Worm (Caenorhabditis elegans) whole organism, L2 larva: ENCODE data around the gene C28F5.1.
A peak's percentile ranks its signal among the peaks of the same experiment; 100 is the strongest.

ENCODE experiments used
- F13H6.1 ChIP-seq: sonication (generic microtip); optimal IDR thresholded peaks from 2 replicates; lab custom pipeline; 2016; ENCODE audit warnings: missing genetic modification characterization, missing compliant biosample characterization
- R02D3.7 ChIP-seq: fragments of 150-350 bp; optimal IDR thresholded peaks from 2 replicates; lab custom pipeline; 2014; ENCODE audit warnings: missing biosample characterization, missing genetic modification characterization
- Y55F3AM.14 ChIP-seq: fragments of 200-800 bp; sonication (Bioruptor generic); optimal IDR thresholded peaks from 2 replicates; lab custom pipeline; 2018; ENCODE audit warnings: mild to moderate bottlenecking, missing genetic modification characterization, missing compliant biosample characterization
- alr-1 ChIP-seq: fragments of 150-350 bp; optimal IDR thresholded peaks from 2 replicates; lab custom pipeline; 2014; ENCODE audit warnings: missing biosample characterization, missing genetic modification characterization
- aly-2 ChIP-seq: fragments of 150-350 bp; optimal IDR thresholded peaks from 2 replicates; lab custom pipeline; 2014; ENCODE audit warnings: missing biosample characterization, missing genetic modification characterization
- ama-1 ChIP-seq: fragments of 150-350 bp; optimal IDR thresholded peaks from 2 replicates; lab custom pipeline; 2018; ENCODE audit warnings: inconsistent platforms
- blmp-1 ChIP-seq: sonication (generic microtip); optimal IDR thresholded peaks from 2 replicates; lab custom pipeline; 2017; ENCODE audit warnings: missing genetic modification characterization, mild to moderate bottlenecking, missing compliant biosample characterization, antibody characterized with exemption, moderate library complexity; ENCODE audit not compliant: insufficient read depth
- ceh-16 ChIP-seq: fragments of 150-350 bp; optimal IDR thresholded peaks from 2 replicates; lab custom pipeline; 2014; ENCODE audit warnings: missing biosample characterization, missing genetic modification characterization
- ceh-82 ChIP-seq: fragments of 150-350 bp; optimal IDR thresholded peaks from 2 replicates; lab custom pipeline; 2014; ENCODE audit warnings: missing biosample characterization, missing genetic modification characterization
- crh-2 ChIP-seq: sonication (generic microtip); optimal IDR thresholded peaks from 2 replicates; lab custom pipeline; 2017; ENCODE audit warnings: missing biosample characterization, missing genetic modification characterization
- dmd-4 ChIP-seq: sonication (generic microtip); optimal IDR thresholded peaks from 2 replicates; lab custom pipeline; 2017; ENCODE audit warnings: missing biosample characterization, missing genetic modification characterization
- egl-27 ChIP-seq: sonication (generic microtip); optimal IDR thresholded peaks from 3 replicates; lab custom pipeline; 2017; ENCODE audit warnings: missing biosample characterization, missing genetic modification reagents, missing genetic modification characterization
- elt-1 ChIP-seq: fragments of 150-350 bp; optimal IDR thresholded peaks from 2 replicates; lab custom pipeline; 2014; ENCODE audit warnings: missing biosample characterization, missing genetic modification characterization
- elt-3 ChIP-seq: sonication (generic microtip); optimal IDR thresholded peaks from 2 replicates; lab custom pipeline; 2017; ENCODE audit warnings: missing biosample characterization, missing genetic modification characterization
- fos-1 ChIP-seq: fragments of 150-350 bp; optimal IDR thresholded peaks from 2 replicates; lab custom pipeline; 2014; ENCODE audit warnings: missing biosample characterization, missing genetic modification characterization
- lin-11 ChIP-seq: fragments of 150-350 bp; sonication (generic microtip); optimal IDR thresholded peaks from 2 replicates; lab custom pipeline; 2014; ENCODE audit warnings: missing biosample characterization, missing genetic modification characterization, inconsistent platforms, mixed read lengths
- lin-13 ChIP-seq: fragments of 150-350 bp; optimal IDR thresholded peaks from 2 replicates; lab custom pipeline; 2014; ENCODE audit warnings: missing biosample characterization, missing genetic modification reagents, missing genetic modification characterization
- lin-39 ChIP-seq: fragments of 150-350 bp; optimal IDR thresholded peaks from 2 replicates; lab custom pipeline; 2014; ENCODE audit warnings: missing biosample characterization, missing genetic modification reagents, missing genetic modification characterization
- lsy-2 ChIP-seq, 2 experiments: fragments of 150-350 bp in 1 of 2; sonication (generic microtip) in 1 of 2; optimal IDR thresholded peaks; 2 replicates each; lab custom pipeline; 2014 to 2017; ENCODE audit warnings: missing biosample characterization in 2 of 2, missing genetic modification characterization in 2 of 2
- mab-5 ChIP-seq: fragments of 150-350 bp; optimal IDR thresholded peaks from 2 replicates; lab custom pipeline; 2014; ENCODE audit warnings: missing biosample characterization, missing genetic modification characterization
- nhr-10 ChIP-seq: sonication (generic microtip); optimal IDR thresholded peaks from 2 replicates; lab custom pipeline; 2017; ENCODE audit warnings: missing biosample characterization, missing genetic modification characterization
- nhr-21 ChIP-seq: fragments of 150-350 bp; optimal IDR thresholded peaks from 2 replicates; lab custom pipeline; 2014; ENCODE audit warnings: missing biosample characterization, missing genetic modification characterization
- nhr-237 ChIP-seq: fragments of 150-350 bp; optimal IDR thresholded peaks from 2 replicates; lab custom pipeline; 2014; ENCODE audit warnings: missing biosample characterization, missing genetic modification characterization
- peb-1 ChIP-seq: fragments of 150-350 bp; optimal IDR thresholded peaks from 2 replicates; lab custom pipeline; 2014; ENCODE audit warnings: missing biosample characterization, missing genetic modification characterization
- skn-1 ChIP-seq: sonication (generic microtip); optimal IDR thresholded peaks from 2 replicates; lab custom pipeline; 2017; ENCODE audit warnings: missing biosample characterization, missing genetic modification characterization
- sma-3 ChIP-seq: sonication (generic microtip); optimal IDR thresholded peaks from 2 replicates; lab custom pipeline; 2016; ENCODE audit warnings: missing genetic modification reagents, missing genetic modification characterization, missing compliant biosample characterization
- sma-9 ChIP-seq, 2 experiments: fragments of 150-350 bp in 1 of 2; sonication (generic microtip) in 1 of 2; optimal IDR thresholded peaks; 2 replicates each; lab custom pipeline; 2014 to 2016; ENCODE audit warnings: missing genetic modification characterization in 2 of 2, mild to moderate bottlenecking in 1 of 2, missing biosample characterization in 1 of 2, missing compliant biosample characterization in 1 of 2, missing genetic modification reagents in 1 of 2, moderate library complexity in 1 of 2
- unc-39 ChIP-seq: fragments of 150-350 bp; optimal IDR thresholded peaks from 2 replicates; lab custom pipeline; 2014; ENCODE audit warnings: missing biosample characterization, missing genetic modification characterization
- unc-55 ChIP-seq: fragments of 150-350 bp; sonication (generic microtip); optimal IDR thresholded peaks from 3 replicates; lab custom pipeline; 2014; ENCODE audit warnings: missing biosample characterization, missing genetic modification reagents, missing genetic modification characterization
- unc-62 ChIP-seq: fragments of 150-350 bp; optimal IDR thresholded peaks from 2 replicates; lab custom pipeline; 2014; ENCODE audit warnings: missing biosample characterization, missing genetic modification reagents, missing genetic modification characterization
- zag-1 ChIP-seq: fragments of 150-350 bp; optimal IDR thresholded peaks from 2 replicates; lab custom pipeline; 2014; ENCODE audit warnings: missing biosample characterization, missing genetic modification characterization
- ztf-1 ChIP-seq: fragments of 200-800 bp; sonication (Bioruptor generic); conservative IDR thresholded peaks from 2 replicates; pipeline ENCODE4 v1.3.6; 2022; ENCODE audit warnings: missing genetic modification characterization, missing compliant biosample characterization
- ztf-11 ChIP-seq: sonication (generic microtip); optimal IDR thresholded peaks from 2 replicates; lab custom pipeline; 2017; ENCODE audit warnings: missing biosample characterization, missing genetic modification characterization
- ztf-4 ChIP-seq: fragments of 150-350 bp; optimal IDR thresholded peaks from 2 replicates; lab custom pipeline; 2014; ENCODE audit warnings: missing biosample characterization, missing genetic modification characterization

C28F5.1 gene

ce11 chrII:7545364-7545763, 40.3 kb downstream of the C28F5.1 start:
- TF ChIP-seq skn-1 (tag; lab: Kevin White, UChicago), result no peak
- peak; percentile 7 for TF ChIP-seq fos-1
- TF ChIP-seq ceh-16 (tag; lab: Kevin White, UChicago), result no peak
- TF ChIP-seq unc-39 (tag; lab: Kevin White, UChicago), result no peak
- TF ChIP-seq nhr-21, result peak; percentile 74
- TF ChIP-seq lin-13 (GFP tag; lab: Kevin White, UChicago), result no peak
- TF ChIP-seq mab-5 (tag; lab: Kevin White, UChicago), result no peak
- TF ChIP-seq alr-1 (tag; lab: Kevin White, UChicago), result no peak
- peak; percentile 35 for TF ChIP-seq unc-55 (GFP tag; lab: Kevin White, UChicago)
- TF ChIP-seq F13H6.1 (tag; lab: Kevin White, UChicago), result no peak
- TF ChIP-seq ceh-82 (tag; lab: Kevin White, UChicago), result no peak
- TF ChIP-seq ztf-4 (tag; lab: Kevin White, UChicago), result no peak
- TF ChIP-seq R02D3.7 (tag; lab: Kevin White, UChicago), result no peak
- no peak for TF ChIP-seq crh-2 (tag; lab: Kevin White, UChicago)
- no peak for TF ChIP-seq lsy-2 (tag; optimal IDR thresholded peaks at IDR 0.05; lab: Kevin White, UChicago)
- peak; percentile 5 for TF ChIP-seq blmp-1 (tag; lab: Kevin White, UChicago)
- no peak for TF ChIP-seq lin-11 (tag; lab: Kevin White, UChicago)
- peak; percentile 74 for TF ChIP-seq ama-1 (lab: Kevin White, UChicago)
- TF ChIP-seq Y55F3AM.14, result no peak
- no peak for TF ChIP-seq sma-9 (GFP tag; optimal IDR thresholded peaks at IDR 0.05; lab: Kevin White, UChicago)
- no peak for TF ChIP-seq sma-9 (tag; optimal IDR thresholded peaks at IDR 0.05; lab: Kevin White, UChicago)
- no peak for TF ChIP-seq peb-1 (tag; lab: Kevin White, UChicago)
- no peak for TF ChIP-seq ztf-1 (GFP tag; lab: Robert Waterston, UW)

ce11 chrII:7547269-7547668, 42.2 kb downstream of the C28F5.1 start:
- TF ChIP-seq nhr-237 (tag; lab: Kevin White, UChicago) (no peak), aly-2 (tag; lab: Kevin White, UChicago) (no peak), crh-2 (tag; lab: Kevin White, UChicago) (no peak), ztf-11 (no peak), ama-1 (lab: Kevin White, UChicago) (no peak), unc-62 (no peak), ceh-16 (tag; lab: Kevin White, UChicago) (no peak), ztf-4 (tag; lab: Kevin White, UChicago) (no peak), sma-3 (GFP tag; lab: Kevin White, UChicago) (no peak), R02D3.7 (tag; lab: Kevin White, UChicago) (no peak), nhr-21 (no peak)
- TF ChIP-seq, all 48 proteins: peak for 0

ce11 chrII:7548044-7548443, 42.9 kb downstream of the C28F5.1 start, which contains the start of gene fbxa-224:
Gene fbxa-224, minus strand, starts transcription at chrII:7548144.
- no peak for TF ChIP-seq lin-39 (tag; lab: Kevin White, UChicago)
- TF ChIP-seq nhr-237 (tag; lab: Kevin White, UChicago), result no peak

- TF ChIP-seq ceh-82 (tag; lab: Kevin White, UChicago) (no peak), nhr-10 (tag; lab: Kevin White, UChicago) (no peak), egl-27 (tag; lab: Kevin White, UChicago) (no peak), mab-5 (tag; lab: Kevin White, UChicago) (no peak), elt-3 (tag; lab: Kevin White, UChicago) (no peak), lin-11 (tag; lab: Kevin White, UChicago) (no peak), ama-1 (lab: Kevin White, UChicago) (no peak)
Measured at ce11 chrII:7549035-7549434, 43.9 kb downstream of the C28F5.1 start, which contains the start of gene tph-1. Gene tph-1, plus strand, starts transcription at chrII:7549335.

- TF ChIP-seq lin-13 (GFP tag; lab: Kevin White, UChicago), result no peak
- TF ChIP-seq zag-1 (tag; lab: Kevin White, UChicago), result no peak
- no peak for TF ChIP-seq dmd-4 (tag; lab: Kevin White, UChicago)
- TF ChIP-seq lsy-2 (tag; optimal IDR thresholded peaks at IDR 0.05; lab: Kevin White, UChicago), result no peak
- TF ChIP-seq elt-1 (tag; lab: Kevin White, UChicago), result no peak
- no peak for TF ChIP-seq unc-55 (GFP tag; lab: Kevin White, UChicago)
Measured at ce11 chrII:7553806-7554205, 48.7 kb downstream of the C28F5.1 start, which contains the start of gene ZK1290.10. Gene ZK1290.10, minus strand, starts transcription at chrII:7553906.
